Worm (Caenorhabditis elegans) whole organism, L2 larva: Measurements from ENCODE around the gene odr-7.

ENCODE experiments used
- C34F6.9 ChIP-seq: fragments of 150-350 bp; optimal IDR thresholded peaks from 2 replicates; lab custom pipeline; 2014; ENCODE audit warnings: missing biosample characterization, missing genetic modification characterization
- F13H6.1 ChIP-seq: sonication (generic microtip); optimal IDR thresholded peaks from 2 replicates; lab custom pipeline; 2016; ENCODE audit warnings: missing genetic modification characterization, missing compliant biosample characterization
- Y55F3AM.14 ChIP-seq: fragments of 200-800 bp; sonication (Bioruptor generic); optimal IDR thresholded peaks from 2 replicates; lab custom pipeline; 2018; ENCODE audit warnings: mild to moderate bottlenecking, missing genetic modification characterization, missing compliant biosample characterization
- alr-1 ChIP-seq: fragments of 150-350 bp; optimal IDR thresholded peaks from 2 replicates; lab custom pipeline; 2014; ENCODE audit warnings: missing biosample characterization, missing genetic modification characterization
- aly-2 ChIP-seq: fragments of 150-350 bp; optimal IDR thresholded peaks from 2 replicates; lab custom pipeline; 2014; ENCODE audit warnings: missing biosample characterization, missing genetic modification characterization
- ama-1 ChIP-seq: fragments of 150-350 bp; optimal IDR thresholded peaks from 2 replicates; lab custom pipeline; 2018; ENCODE audit warnings: inconsistent platforms
- blmp-1 ChIP-seq: sonication (generic microtip); optimal IDR thresholded peaks from 2 replicates; lab custom pipeline; 2017; ENCODE audit warnings: missing genetic modification characterization, mild to moderate bottlenecking, missing compliant biosample characterization, antibody characterized with exemption, moderate library complexity; ENCODE audit not compliant: insufficient read depth
- ceh-16 ChIP-seq: fragments of 150-350 bp; optimal IDR thresholded peaks from 2 replicates; lab custom pipeline; 2014; ENCODE audit warnings: missing biosample characterization, missing genetic modification characterization
- crh-2 ChIP-seq: sonication (generic microtip); optimal IDR thresholded peaks from 2 replicates; lab custom pipeline; 2017; ENCODE audit warnings: missing biosample characterization, missing genetic modification characterization
- dmd-4 ChIP-seq: sonication (generic microtip); optimal IDR thresholded peaks from 2 replicates; lab custom pipeline; 2017; ENCODE audit warnings: missing biosample characterization, missing genetic modification characterization
- egl-27 ChIP-seq: sonication (generic microtip); optimal IDR thresholded peaks from 3 replicates; lab custom pipeline; 2017; ENCODE audit warnings: missing biosample characterization, missing genetic modification reagents, missing genetic modification characterization
- elt-1 ChIP-seq: fragments of 150-350 bp; optimal IDR thresholded peaks from 2 replicates; lab custom pipeline; 2014; ENCODE audit warnings: missing biosample characterization, missing genetic modification characterization
- elt-3 ChIP-seq: sonication (generic microtip); optimal IDR thresholded peaks from 2 replicates; lab custom pipeline; 2017; ENCODE audit warnings: missing biosample characterization, missing genetic modification characterization
- fos-1 ChIP-seq: fragments of 150-350 bp; optimal IDR thresholded peaks from 2 replicates; lab custom pipeline; 2014; ENCODE audit warnings: missing biosample characterization, missing genetic modification characterization
- gmeb-1 ChIP-seq: fragments of 150-350 bp; optimal IDR thresholded peaks from 2 replicates; lab custom pipeline; 2014; ENCODE audit warnings: missing biosample characterization, missing genetic modification characterization
- lsy-2 ChIP-seq, 2 experiments: fragments of 150-350 bp in 1 of 2; sonication (generic microtip) in 1 of 2; optimal IDR thresholded peaks; 2 replicates each; lab custom pipeline; 2014 to 2017; ENCODE audit warnings: missing biosample characterization in 2 of 2, missing genetic modification characterization in 2 of 2
- mab-5 ChIP-seq: fragments of 150-350 bp; optimal IDR thresholded peaks from 2 replicates; lab custom pipeline; 2014; ENCODE audit warnings: missing biosample characterization, missing genetic modification characterization
- mbf-1 ChIP-seq: sonication (generic microtip); optimal IDR thresholded peaks from 2 replicates; lab custom pipeline; 2017; ENCODE audit warnings: missing biosample characterization, missing genetic modification characterization
- mdl-1 ChIP-seq, 2 experiments: fragments of 150-350 bp in 1 of 2; sonication (generic microtip) in 1 of 2; optimal IDR thresholded peaks; 2 replicates each; lab custom pipeline; 2017; ENCODE audit warnings: missing biosample characterization in 2 of 2, missing genetic modification characterization in 2 of 2
- nhr-10 ChIP-seq: sonication (generic microtip); optimal IDR thresholded peaks from 2 replicates; lab custom pipeline; 2017; ENCODE audit warnings: missing biosample characterization, missing genetic modification characterization
- nhr-11 ChIP-seq: fragments of 150-350 bp; optimal IDR thresholded peaks from 2 replicates; lab custom pipeline; 2014; ENCODE audit warnings: missing biosample characterization, missing genetic modification characterization
- nhr-12 ChIP-seq: fragments of 150-350 bp; optimal IDR thresholded peaks from 2 replicates; lab custom pipeline; 2014; ENCODE audit warnings: missing biosample characterization, missing genetic modification characterization
- nhr-129 ChIP-seq: fragments of 150-350 bp; optimal IDR thresholded peaks from 2 replicates; lab custom pipeline; 2014; ENCODE audit warnings: missing biosample characterization, missing genetic modification characterization
- nhr-23 ChIP-seq: fragments of 150-350 bp; optimal IDR thresholded peaks from 2 replicates; lab custom pipeline; 2014; ENCODE audit warnings: missing biosample characterization, missing genetic modification reagents, missing genetic modification characterization
- nhr-237 ChIP-seq: fragments of 150-350 bp; optimal IDR thresholded peaks from 2 replicates; lab custom pipeline; 2014; ENCODE audit warnings: missing biosample characterization, missing genetic modification characterization
- nhr-25 ChIP-seq: fragments of 150-350 bp; sonication (generic microtip); optimal IDR thresholded peaks from 3 replicates; lab custom pipeline; 2014; ENCODE audit warnings: missing biosample characterization, missing genetic modification characterization
- nhr-77 ChIP-seq: fragments of 150-350 bp; optimal IDR thresholded peaks from 2 replicates; lab custom pipeline; 2014; ENCODE audit warnings: missing biosample characterization, missing genetic modification characterization
- peb-1 ChIP-seq: fragments of 150-350 bp; optimal IDR thresholded peaks from 2 replicates; lab custom pipeline; 2014; ENCODE audit warnings: missing biosample characterization, missing genetic modification characterization
- sem-4 ChIP-seq: fragments of 150-350 bp; optimal IDR thresholded peaks from 2 replicates; lab custom pipeline; 2014; ENCODE audit warnings: missing biosample characterization, missing genetic modification reagents, missing genetic modification characterization
- skn-1 ChIP-seq: sonication (generic microtip); optimal IDR thresholded peaks from 2 replicates; lab custom pipeline; 2017; ENCODE audit warnings: missing biosample characterization, missing genetic modification characterization
- sma-3 ChIP-seq: sonication (generic microtip); optimal IDR thresholded peaks from 2 replicates; lab custom pipeline; 2016; ENCODE audit warnings: missing genetic modification reagents, missing genetic modification characterization, missing compliant biosample characterization
- sma-9 ChIP-seq, 2 experiments: fragments of 150-350 bp in 1 of 2; sonication (generic microtip) in 1 of 2; optimal IDR thresholded peaks; 2 replicates each; lab custom pipeline; 2014 to 2016; ENCODE audit warnings: missing genetic modification characterization in 2 of 2, mild to moderate bottlenecking in 1 of 2, missing biosample characterization in 1 of 2, missing compliant biosample characterization in 1 of 2, missing genetic modification reagents in 1 of 2, moderate library complexity in 1 of 2
- snpc-4 ChIP-seq: fragments of 150-350 bp; optimal IDR thresholded peaks from 2 replicates; lab custom pipeline; 2014; ENCODE audit warnings: missing biosample characterization, missing genetic modification characterization
- unc-55 ChIP-seq: fragments of 150-350 bp; sonication (generic microtip); optimal IDR thresholded peaks from 3 replicates; lab custom pipeline; 2014; ENCODE audit warnings: missing biosample characterization, missing genetic modification reagents, missing genetic modification characterization
- zag-1 ChIP-seq: fragments of 150-350 bp; optimal IDR thresholded peaks from 2 replicates; lab custom pipeline; 2014; ENCODE audit warnings: missing biosample characterization, missing genetic modification characterization
- ztf-11 ChIP-seq: sonication (generic microtip); optimal IDR thresholded peaks from 2 replicates; lab custom pipeline; 2017; ENCODE audit warnings: missing biosample characterization, missing genetic modification characterization
- ztf-4 ChIP-seq: fragments of 150-350 bp; optimal IDR thresholded peaks from 2 replicates; lab custom pipeline; 2014; ENCODE audit warnings: missing biosample characterization, missing genetic modification characterization

odr-7 gene

DNA sequence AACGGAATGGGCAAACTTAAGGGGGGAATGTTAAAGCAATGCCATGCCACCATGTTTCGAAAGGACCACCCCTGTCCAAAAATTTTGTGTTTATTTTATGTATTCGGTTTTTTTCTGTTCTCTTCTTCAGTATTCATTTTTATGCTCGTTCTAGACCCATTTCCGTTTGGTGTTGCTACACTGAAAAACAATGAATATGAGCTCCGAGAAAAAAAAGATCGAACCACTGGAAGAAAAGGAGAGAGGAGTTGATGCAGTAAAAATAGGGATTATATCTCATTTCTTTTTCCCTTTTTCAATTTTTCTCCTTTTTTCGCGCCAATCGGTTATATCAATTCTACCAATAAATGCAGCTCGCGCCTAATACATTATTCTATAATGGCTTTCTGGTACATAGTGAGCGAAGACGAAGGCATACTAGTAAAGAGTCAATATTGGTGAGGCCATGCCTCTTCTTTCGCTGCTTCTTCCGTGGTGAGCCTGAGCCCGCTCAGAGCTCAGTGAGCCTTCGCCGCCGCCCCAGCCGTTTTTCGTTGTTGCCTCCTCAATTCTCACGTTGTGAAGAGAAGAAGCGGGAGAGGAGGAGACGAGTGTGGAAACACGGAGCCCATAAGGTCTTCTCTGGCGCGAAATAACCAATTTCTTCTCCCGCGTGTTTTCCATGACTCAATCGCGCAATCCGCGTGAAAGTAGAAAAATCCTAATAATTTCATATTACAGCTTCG lies 21.3 kb downstream of the odr-7 start:
- TF ChIP-seq zag-1 (tag; lab: Kevin White, UChicago) = no peak
- peak; percentile 1 for TF ChIP-seq unc-55 (GFP tag; lab: Kevin White, UChicago)
- TF ChIP-seq F13H6.1 = peak; percentile 3
- no peak for TF ChIP-seq nhr-77
- TF ChIP-seq lsy-2 (tag; optimal IDR thresholded peaks at IDR 0.05; lab: Kevin White, UChicago) = no peak
- TF ChIP-seq nhr-11 = no peak
- no peak for TF ChIP-seq elt-1 (tag; lab: Kevin White, UChicago)

ce11 chrX:12438266-12438665 lies 23.2 kb downstream of the odr-7 start:
- no peak for TF ChIP-seq ztf-4 (tag; lab: Kevin White, UChicago)
- TF ChIP-seq elt-1 (tag; lab: Kevin White, UChicago) = no peak
- no peak for TF ChIP-seq sma-3 (GFP tag; lab: Kevin White, UChicago)
- no peak for TF ChIP-seq nhr-237
- TF ChIP-seq unc-55 (GFP tag; lab: Kevin White, UChicago) = no peak
- TF ChIP-seq ceh-16 = no peak

ce11 chrX:12436486-12436885 lies 25.0 kb downstream of the odr-7 start:
- TF ChIP-seq dmd-4 (no peak), egl-27 (no peak), F13H6.1 (no peak), elt-3 (tag; lab: Kevin White, UChicago) (no peak), sma-3 (GFP tag; lab: Kevin White, UChicago) (no peak), gmeb-1 (tag; lab: Kevin White, UChicago) (no peak), Y55F3AM.14 (no peak), unc-55 (GFP tag; lab: Kevin White, UChicago) (no peak), elt-1 (tag; lab: Kevin White, UChicago) (no peak)

ce11 chrX:12435246-12435645 lies 26.2 kb downstream of the odr-7 start:
- no peak for TF ChIP-seq nhr-12 (tag; lab: Kevin White, UChicago)
- peak; percentile 23 for TF ChIP-seq nhr-129 (tag; lab: Kevin White, UChicago)
- TF ChIP-seq sma-9 (GFP tag; optimal IDR thresholded peaks at IDR 0.05; lab: Kevin White, UChicago) = no peak
- TF ChIP-seq sma-9 (tag; optimal IDR thresholded peaks at IDR 0.05; lab: Kevin White, UChicago) = no peak
- TF ChIP-seq aly-2 = no peak
- no peak for TF ChIP-seq Y55F3AM.14
- no peak for TF ChIP-seq elt-1 (tag; lab: Kevin White, UChicago)
- TF ChIP-seq ceh-16 = no peak
- no peak for TF ChIP-seq blmp-1 (tag; lab: Kevin White, UChicago)
- no peak for TF ChIP-seq peb-1
- no peak for TF ChIP-seq ama-1 (lab: Kevin White, UChicago)
- no peak for TF ChIP-seq mab-5
- peak; percentile 57 for TF ChIP-seq fos-1 (tag; lab: Kevin White, UChicago)
- no peak for TF ChIP-seq nhr-10
- TF ChIP-seq egl-27 = no peak
- TF ChIP-seq zag-1 (tag; lab: Kevin White, UChicago) = no peak

DNA sequence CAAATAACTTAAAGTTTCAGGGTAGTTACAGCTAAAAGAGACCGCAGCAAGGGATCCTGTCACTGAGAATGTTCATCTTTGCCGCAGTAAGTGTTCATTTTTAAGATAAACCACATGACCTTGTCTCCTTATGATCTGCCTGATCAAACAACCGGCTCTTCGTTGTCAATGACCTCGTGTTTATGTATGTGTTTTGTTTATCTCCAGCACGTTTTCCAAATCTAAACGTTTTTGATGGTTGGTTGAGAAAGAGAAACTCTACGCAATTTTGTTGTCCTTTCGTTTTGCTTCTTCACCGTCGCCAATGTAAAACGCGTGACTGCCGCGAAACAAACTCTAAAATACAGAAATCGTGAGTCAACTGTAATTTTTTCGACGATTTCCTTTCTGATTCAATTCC lies 27.4 kb downstream of the odr-7 start, which contains the start of gene tsct-1:
tsct-1 (plus strand) TSS at position 12 of the 400 bp plus-strand sequence.
- TF ChIP-seq nhr-129 (tag; lab: Kevin White, UChicago) (peak; percentile 1), mdl-1 (tag; optimal IDR thresholded peaks at IDR 0.05; lab: Kevin White, UChicago) (no peak), skn-1 (no peak), peb-1 (no peak), snpc-4 (tag; lab: Kevin White, UChicago) (no peak), sem-4 (tag; lab: Kevin White, UChicago) (no peak)
- TF ChIP-seq, all 48 proteins: peak for 1

- no peak for TF ChIP-seq nhr-23
- no peak for TF ChIP-seq nhr-12 (tag; lab: Kevin White, UChicago)
- TF ChIP-seq snpc-4 (tag; lab: Kevin White, UChicago) = no peak
- no peak for TF ChIP-seq alr-1 (tag; lab: Kevin White, UChicago)
- no peak for TF ChIP-seq nhr-237
- TF ChIP-seq ama-1 (lab: Kevin White, UChicago) = no peak
- TF ChIP-seq nhr-10 = no peak
- TF ChIP-seq mab-5 = no peak
- no peak for TF ChIP-seq nhr-25 (tag; lab: Kevin White, UChicago)
- no peak for TF ChIP-seq gmeb-1 (tag; lab: Kevin White, UChicago)
- no peak for TF ChIP-seq sma-3 (GFP tag; lab: Kevin White, UChicago)
- TF ChIP-seq egl-27 = no peak
- TF ChIP-seq C34F6.9 (tag; lab: Kevin White, UChicago) = no peak
- TF ChIP-seq mbf-1 (tag; lab: Kevin White, UChicago) = no peak
- TF ChIP-seq nhr-129 (tag; lab: Kevin White, UChicago) = no peak
- TF ChIP-seq ztf-11 (tag; lab: Kevin White, UChicago) = no peak
- no peak for TF ChIP-seq crh-2 (tag; lab: Kevin White, UChicago)
- TF ChIP-seq, all 48 proteins: peak for 0
Measured at ce11 chrX:12430309-12430708, 31.1 kb downstream of the odr-7 start, which contains the start of gene med-1. med-1 (plus strand) TSS chrX:12430609.
